Fruit fly (Drosophila melanogaster) whole organism, embryonic: Measurements from ENCODE around the gene CG33332.

Source experiments
- CG10274 ChIP-seq: fragments of 200-800 bp; sonication (Bioruptor generic); optimal IDR thresholded peaks from 3 replicates; lab custom pipeline; 2017; ENCODE audit warnings: missing biosample characterization, mild to moderate bottlenecking, missing genetic modification characterization
- CG10321 ChIP-seq: fragments of 200-800 bp; sonication (Bioruptor generic); IDR thresholded peaks from 2 replicates; pipeline ENCODE4 v1.3.6; 2022; ENCODE audit warnings: missing biosample characterization, missing genetic modification characterization
- CG10654 ChIP-seq: fragments of 200-800 bp; sonication (Bioruptor generic); optimal IDR thresholded peaks from 2 replicates; lab custom pipeline; 2016; ENCODE audit warnings: missing biosample characterization, missing genetic modification characterization
- CG10959 ChIP-seq: fragments of 200-800 bp; sonication (Bioruptor generic); IDR thresholded peaks from 2 replicates; pipeline ENCODE4 v1.3.6; 2022; ENCODE audit warnings: missing biosample characterization, missing genetic modification characterization
- CG10979 ChIP-seq: fragments of 200-800 bp; sonication (Bioruptor generic); optimal IDR thresholded peaks from 2 replicates; lab custom pipeline; 2018; ENCODE audit warnings: missing biosample characterization, mild to moderate bottlenecking, missing genetic modification characterization, moderate library complexity
- CG12299 ChIP-seq: fragments of 200-800 bp; sonication (Bioruptor generic); optimal IDR thresholded peaks from 2 replicates; lab custom pipeline; 2018; ENCODE audit warnings: missing biosample characterization, mild to moderate bottlenecking, missing genetic modification characterization
- CG12659 ChIP-seq: fragments of 200-800 bp; sonication (Bioruptor generic); optimal IDR thresholded peaks from 3 replicates; lab custom pipeline; 2017; ENCODE audit warnings: mild to moderate bottlenecking, missing biosample characterization, missing genetic modification reagents, missing genetic modification characterization
- CG13287 ChIP-seq: fragments of 200-800 bp; sonication (Bioruptor generic); IDR thresholded peaks from 2 replicates; pipeline ENCODE4 v1.3.6; 2022; ENCODE audit warnings: missing biosample characterization, missing genetic modification characterization; ENCODE audit not compliant: partially characterized antibody
- CG14667 ChIP-seq: fragments of 200-800 bp; sonication (Bioruptor generic); IDR thresholded peaks from 2 replicates; pipeline ENCODE4 v1.3.6; 2022; ENCODE audit warnings: missing biosample characterization, missing genetic modification characterization
- CG15514 ChIP-seq: fragments of 200-800 bp; sonication (Bioruptor generic); optimal IDR thresholded peaks from 3 replicates; lab custom pipeline; 2017; ENCODE audit warnings: missing biosample characterization, missing genetic modification characterization, mild to moderate bottlenecking, moderate library complexity, missing genetic modification reagents
- CG1602 ChIP-seq: fragments of 200-800 bp; sonication (Bioruptor generic); optimal IDR thresholded peaks from 3 replicates; lab custom pipeline; 2016; ENCODE audit warnings: missing biosample characterization, missing genetic modification characterization
- CG17802 ChIP-seq: fragments of 200-800 bp; sonication (Bioruptor generic); optimal IDR thresholded peaks from 2 replicates; lab custom pipeline; 2018; ENCODE audit warnings: missing biosample characterization, mild to moderate bottlenecking, missing genetic modification characterization, moderate library complexity
- CG18599 ChIP-seq: fragments of 200-800 bp; sonication (Bioruptor generic); optimal IDR thresholded peaks from 3 replicates; lab custom pipeline; 2017; ENCODE audit warnings: missing biosample characterization, missing genetic modification characterization, mild to moderate bottlenecking, moderate library complexity, missing genetic modification reagents
- CG34422 ChIP-seq: fragments of 200-800 bp; sonication (Bioruptor generic); IDR thresholded peaks from 3 replicates; pipeline ENCODE4 v1.3.6; 2022; ENCODE audit warnings: missing biosample characterization, missing genetic modification characterization
- CG6175 ChIP-seq: fragments of 200-800 bp; sonication (Bioruptor generic); IDR thresholded peaks from 3 replicates; pipeline ENCODE4 v1.3.6; 2022; ENCODE audit warnings: missing biosample characterization, missing genetic modification characterization
- CG6683 ChIP-seq: fragments of 200-800 bp; sonication (Bioruptor generic); optimal IDR thresholded peaks from 2 replicates; lab custom pipeline; 2017; ENCODE audit warnings: missing biosample characterization, mild to moderate bottlenecking, missing genetic modification characterization, missing genetic modification reagents
- CG6854 ChIP-seq: fragments of 200-800 bp; sonication (Bioruptor generic); optimal IDR thresholded peaks from 3 replicates; lab custom pipeline; 2017; ENCODE audit warnings: missing biosample characterization, mild to moderate bottlenecking, missing genetic modification characterization
- D19A ChIP-seq: fragments of 200-800 bp; optimal IDR thresholded peaks from 3 replicates; lab custom pipeline; 2019; ENCODE audit warnings: missing biosample characterization, mild to moderate bottlenecking, missing genetic modification characterization, moderate library complexity
- Dek ChIP-seq: fragments of 200-800 bp; sonication (Bioruptor generic); optimal IDR thresholded peaks from 3 replicates; lab custom pipeline; 2019; ENCODE audit warnings: missing biosample characterization, mild to moderate bottlenecking, missing genetic modification characterization, moderate library complexity
- Eip74EF ChIP-seq, 2 experiments: fragments of 200-800 bp in 1 of 2; fragments of >200 bp in 1 of 2; sonication (Bioruptor generic) in 1 of 2; optimal IDR thresholded peaks; 2 replicates each; lab custom pipeline; 2017 to 2019; ENCODE audit warnings: missing biosample characterization in 2 of 2, missing genetic modification characterization in 2 of 2, mild to moderate bottlenecking in 1 of 2, moderate library complexity in 1 of 2
- Hey ChIP-seq: fragments of 200-800 bp; sonication (Bioruptor generic); optimal IDR thresholded peaks from 3 replicates; lab custom pipeline; 2018; ENCODE audit warnings: missing biosample characterization, mild to moderate bottlenecking, missing genetic modification characterization
- Hr51 ChIP-seq, 2 experiments: fragments of 200-800 bp; sonication (Bioruptor generic); optimal IDR thresholded peaks; 2 replicates in 1 of 2; 3 replicates in 1 of 2; lab custom pipeline; 2016 to 2018; ENCODE audit warnings: missing biosample characterization in 2 of 2, missing genetic modification characterization in 2 of 2, mild to moderate bottlenecking in 1 of 2, moderate library complexity in 1 of 2
- Hsf ChIP-seq: fragments of 200-800 bp; sonication (Bioruptor generic); optimal IDR thresholded peaks from 3 replicates; lab custom pipeline; 2016; ENCODE audit warnings: missing biosample characterization, missing genetic modification characterization
- Nf-YA ChIP-seq: fragments of 200-800 bp; sonication (Bioruptor generic); IDR thresholded peaks from 2 replicates; pipeline ENCODE4 v1.3.6; 2022; ENCODE audit warnings: missing biosample characterization, missing genetic modification characterization
- Opbp ChIP-seq: fragments of 200-800 bp; sonication (Bioruptor generic); IDR thresholded peaks from 3 replicates; pipeline ENCODE4 v1.3.6; 2022; ENCODE audit warnings: missing biosample characterization, missing genetic modification characterization; ENCODE audit not compliant: partially characterized antibody
- Ravus ChIP-seq: fragments of 200-800 bp; sonication (Bioruptor generic); IDR thresholded peaks from 2 replicates; pipeline ENCODE4 v1.3.6; 2022; ENCODE audit warnings: missing biosample characterization, missing genetic modification characterization
- Stat92E ChIP-seq, 3 experiments: fragments of >200 bp in 2 of 3; fragments of 200-800 bp in 1 of 3; sonication (Bioruptor generic) in 1 of 3; optimal IDR thresholded peaks; 2 replicates each; lab custom pipeline; 2017 to 2019; ENCODE audit warnings: missing biosample characterization in 3 of 3, missing genetic modification characterization in 3 of 3, mild to moderate bottlenecking in 1 of 3, moderate library complexity in 1 of 3
- Vsx1 ChIP-seq: fragments of 200-800 bp; sonication (Bioruptor generic); optimal IDR thresholded peaks from 2 replicates; lab custom pipeline; 2017; ENCODE audit warnings: missing biosample characterization, mild to moderate bottlenecking, missing genetic modification characterization, missing genetic modification reagents
- abd-A ChIP-seq: fragments of 200-800 bp; sonication (Bioruptor generic); optimal IDR thresholded peaks from 3 replicates; lab custom pipeline; 2019; ENCODE audit warnings: missing biosample characterization, mild to moderate bottlenecking, missing genetic modification characterization, moderate library complexity
- amos ChIP-seq: fragments of 200-800 bp; sonication (Bioruptor generic); IDR thresholded peaks from 2 replicates; pipeline ENCODE4 v1.3.6; 2022; ENCODE audit warnings: missing biosample characterization, missing genetic modification characterization; ENCODE audit not compliant: partially characterized antibody
- az2 ChIP-seq: fragments of 200-800 bp; sonication (Bioruptor generic); optimal IDR thresholded peaks from 3 replicates; lab custom pipeline; 2016; ENCODE audit warnings: missing biosample characterization, missing genetic modification characterization
- bsh ChIP-seq, 2 experiments: fragments of 200-800 bp; sonication (Bioruptor generic); optimal IDR thresholded peaks; 2 replicates each; lab custom pipeline; 2017 to 2018; ENCODE audit warnings: mild to moderate bottlenecking in 2 of 2, missing biosample characterization in 2 of 2, missing genetic modification characterization in 2 of 2, moderate library complexity in 1 of 2
- caup ChIP-seq: fragments of 200-800 bp; sonication (Bioruptor generic); optimal IDR thresholded peaks from 3 replicates; lab custom pipeline; 2017; ENCODE audit warnings: missing biosample characterization, mild to moderate bottlenecking, missing genetic modification characterization, moderate library complexity; ENCODE audit not compliant: severe bottlenecking
- da ChIP-seq: fragments of 200-800 bp; sonication (Bioruptor generic); optimal IDR thresholded peaks from 2 replicates; lab custom pipeline; 2016; ENCODE audit warnings: missing biosample characterization, missing genetic modification characterization
- emc ChIP-seq: fragments of 200-800 bp; sonication (Bioruptor generic); optimal IDR thresholded peaks from 2 replicates; lab custom pipeline; 2016; ENCODE audit warnings: missing biosample characterization, missing genetic modification characterization
- en ChIP-seq: fragments of 200-800 bp; sonication (Bioruptor generic); optimal IDR thresholded peaks from 2 replicates; lab custom pipeline; 2016; ENCODE audit warnings: missing biosample characterization, missing genetic modification characterization
- eyg ChIP-seq: fragments of 200-800 bp; sonication (Bioruptor generic); optimal IDR thresholded peaks from 3 replicates; lab custom pipeline; 2016; ENCODE audit warnings: missing biosample characterization, missing genetic modification characterization
- grn ChIP-seq: fragments of 200-800 bp; sonication (Bioruptor generic); optimal IDR thresholded peaks from 3 replicates; lab custom pipeline; 2017; ENCODE audit warnings: missing biosample characterization, missing genetic modification characterization
- h ChIP-seq: fragments of >200 bp; optimal IDR thresholded peaks from 2 replicates; lab custom pipeline; 2017
- hb ChIP-seq: fragments of 200-800 bp; sonication (Bioruptor generic); IDR thresholded peaks from 3 replicates; pipeline ENCODE4 v1.3.6; 2022; ENCODE audit warnings: missing biosample characterization, missing genetic modification characterization; ENCODE audit not compliant: partially characterized antibody
- klu ChIP-seq: fragments of 200-800 bp; sonication (Bioruptor generic); IDR thresholded peaks from 2 replicates; pipeline ENCODE4 v1.3.6; 2022; ENCODE audit warnings: missing biosample characterization, missing genetic modification characterization
- nau ChIP-seq: fragments of 200-800 bp; sonication (Bioruptor generic); optimal IDR thresholded peaks from 3 replicates; lab custom pipeline; 2017; ENCODE audit warnings: missing biosample characterization, mild to moderate bottlenecking, missing genetic modification characterization, missing genetic modification reagents
- nerfin-1 ChIP-seq: fragments of 200-800 bp; sonication (Bioruptor generic); optimal IDR thresholded peaks from 3 replicates; lab custom pipeline; 2019; ENCODE audit warnings: missing biosample characterization, mild to moderate bottlenecking, missing genetic modification characterization, moderate library complexity
- org-1 ChIP-seq: fragments of 200-800 bp; sonication (Bioruptor generic); optimal IDR thresholded peaks from 2 replicates; lab custom pipeline; 2017; ENCODE audit warnings: missing biosample characterization, missing genetic modification characterization
- pfk ChIP-seq: fragments of 200-800 bp; sonication (Bioruptor generic); optimal IDR thresholded peaks from 2 replicates; lab custom pipeline; 2018; ENCODE audit warnings: missing biosample characterization, mild to moderate bottlenecking, missing genetic modification characterization, moderate library complexity
- phol ChIP-seq: fragments of 200-800 bp; sonication (Bioruptor generic); optimal IDR thresholded peaks from 3 replicates; lab custom pipeline; 2018; ENCODE audit warnings: missing biosample characterization, mild to moderate bottlenecking, missing genetic modification characterization, moderate library complexity
- sd ChIP-seq: fragments of 200-800 bp; sonication (Bioruptor generic); optimal IDR thresholded peaks from 3 replicates; lab custom pipeline; 2018; ENCODE audit warnings: missing biosample characterization, mild to moderate bottlenecking, missing genetic modification characterization, moderate library complexity
- sim ChIP-seq: fragments of 200-800 bp; sonication (Bioruptor generic); IDR thresholded peaks from 2 replicates; pipeline ENCODE4 v1.3.6; 2022; ENCODE audit warnings: missing biosample characterization, missing genetic modification characterization
- slbo ChIP-seq: fragments of 200-800 bp; sonication (Bioruptor generic); IDR thresholded peaks from 2 replicates; pipeline ENCODE4 v1.3.6; 2022; ENCODE audit warnings: missing biosample characterization, missing genetic modification characterization

Gene CG33332

dm6 chr3R:14890064-14890709 lies 3.9 kb downstream of the CG33332 start, which contains the start of the genes CycC and UQCR-C1 (continued):
- no peak for TF ChIP-seq D19A (tag; lab: Kevin White, UChicago)
- TF ChIP-seq CG17802 (tag; lab: Kevin White, UChicago): peak; percentile 11
- no peak for TF ChIP-seq CG14667 (GFP tag; lab: Robert Waterston, UW)
- no peak for TF ChIP-seq Nf-YA
- no peak for TF ChIP-seq Hr51 (GFP tag; optimal IDR thresholded peaks at IDR 0.05; lab: Kevin White, UChicago)
- TF ChIP-seq Eip74EF (GFP tag; optimal IDR thresholded peaks at IDR 0.05; lab: Kevin White, UChicago): no peak
- TF ChIP-seq CG10321: no peak
- peak; percentile 19; the same call in 1 of the 2 replicates for TF ChIP-seq amos (GFP tag; lab: Robert Waterston, UW)
- peak; percentile 34 for TF ChIP-seq phol (tag; lab: Kevin White, UChicago)
- peak; percentile 23 for TF ChIP-seq CG12659 (GFP tag; lab: Kevin White, UChicago)
- TF ChIP-seq CG10654 (GFP tag; lab: Kevin White, UChicago): no peak
- TF ChIP-seq hb: no peak
- no peak for TF ChIP-seq Vsx1
- TF ChIP-seq org-1: no peak
- no peak for TF ChIP-seq h
- TF ChIP-seq CG10274 (GFP tag; lab: Kevin White, UChicago): no peak
- TF ChIP-seq CG34422 (GFP tag; lab: Robert Waterston, UW): peak; percentile 61; the same call in 2 of the 3 replicates
- TF ChIP-seq bsh (GFP tag; optimal IDR thresholded peaks at IDR 0.05; lab: Kevin White, UChicago): no peak
- no peak for TF ChIP-seq eyg
- no peak for TF ChIP-seq klu (GFP tag; lab: Robert Waterston, UW)
- TF ChIP-seq pfk (GFP tag; lab: Kevin White, UChicago): peak; percentile 41
- TF ChIP-seq CG6175: no peak
- no peak for TF ChIP-seq Ravus (GFP tag; lab: Robert Waterston, UW)
- no peak for TF ChIP-seq Hey (tag; lab: Kevin White, UChicago)
- TF ChIP-seq CG1602 (GFP tag; lab: Kevin White, UChicago): no peak
- no peak for TF ChIP-seq sim (GFP tag; lab: Robert Waterston, UW)
- TF ChIP-seq da: no peak
- no peak for TF ChIP-seq CG6854 (GFP tag; lab: Kevin White, UChicago)
- no peak for TF ChIP-seq sd
- TF ChIP-seq emc (GFP tag; lab: Kevin White, UChicago): no peak
- peak; percentile 100 for TF ChIP-seq Opbp (GFP tag; lab: Robert Waterston, UW)
- no peak for TF ChIP-seq az2
- peak; percentile 46 for TF ChIP-seq CG15514 (GFP tag; lab: Kevin White, UChicago)
- TF ChIP-seq CG6683 (GFP tag; lab: Kevin White, UChicago): no peak
- no peak for TF ChIP-seq en (GFP tag; lab: Kevin White, UChicago)
- no peak for TF ChIP-seq caup
- no peak for TF ChIP-seq Hsf
- no peak for TF ChIP-seq Dek (tag; lab: Kevin White, UChicago)
- TF ChIP-seq grn: no peak
- TF ChIP-seq CG18599 (GFP tag; lab: Kevin White, UChicago): no peak
- TF ChIP-seq nerfin-1: peak; percentile 42
- no peak for TF ChIP-seq CG12299
- peak; percentile 5 for TF ChIP-seq CG10979 (tag; lab: Kevin White, UChicago)
- peak; percentile 32; the same call in 1 of the 2 replicates for TF ChIP-seq CG13287
- TF ChIP-seq Stat92E (GFP tag; optimal IDR thresholded peaks at IDR 0.05; lab: Kevin White, UChicago): no peak
- no peak for TF ChIP-seq nau
- TF ChIP-seq slbo (GFP tag; lab: Robert Waterston, UW): no peak
- TF ChIP-seq abd-A (tag; lab: Kevin White, UChicago): no peak
- no peak for TF ChIP-seq CG10959 (GFP tag; lab: Robert Waterston, UW)
